Worm (Caenorhabditis elegans) whole organism, late embryonic: ENCODE measurements around the gene jip-1.

Experiments used
- C08G9.2 ChIP-seq: sonication (generic microtip); optimal IDR thresholded peaks from 2 replicates; lab custom pipeline; 2016; ENCODE audit warnings: mild to moderate bottlenecking, missing genetic modification characterization, moderate library complexity, missing compliant biosample characterization
- F13H6.1 ChIP-seq: sonication (generic microtip); optimal IDR thresholded peaks from 2 replicates; lab custom pipeline; 2016; ENCODE audit warnings: missing genetic modification characterization, missing compliant biosample characterization
- K02D7.2 ChIP-seq: sonication (generic microtip); optimal IDR thresholded peaks from 2 replicates; lab custom pipeline; 2017; ENCODE audit warnings: mild to moderate bottlenecking, missing genetic modification characterization, missing compliant biosample characterization
- K09A11.1 ChIP-seq: sonication (generic microtip); optimal IDR thresholded peaks from 2 replicates; lab custom pipeline; 2017; ENCODE audit warnings: antibody characterized with exemption, mild to moderate bottlenecking, missing genetic modification characterization, missing compliant biosample characterization; ENCODE audit not compliant: insufficient read depth
- ama-1 ChIP-seq: fragments of 150-350 bp; optimal IDR thresholded peaks from 2 replicates; lab custom pipeline; 2014
- ceh-14 ChIP-seq: sonication (generic microtip); optimal IDR thresholded peaks from 2 replicates; lab custom pipeline; 2016; ENCODE audit warnings: missing genotype, missing genetic modification characterization, missing compliant biosample characterization
- ceh-18 ChIP-seq: sonication (generic microtip); optimal IDR thresholded peaks from 2 replicates; lab custom pipeline; 2016; ENCODE audit warnings: missing genetic modification characterization, missing compliant biosample characterization
- ceh-2 ChIP-seq: sonication (generic microtip); optimal IDR thresholded peaks from 2 replicates; lab custom pipeline; 2016; ENCODE audit warnings: missing genotype, missing genetic modification characterization, missing compliant biosample characterization
- ceh-22 ChIP-seq: sonication (generic microtip); optimal IDR thresholded peaks from 2 replicates; lab custom pipeline; 2017; ENCODE audit warnings: missing biosample characterization, missing genetic modification characterization
- ceh-30 ChIP-seq: fragments of 150-350 bp; optimal IDR thresholded peaks from 2 replicates; lab custom pipeline; 2014; ENCODE audit warnings: missing biosample characterization, missing genetic modification characterization
- ceh-34 ChIP-seq: sonication (generic microtip); optimal IDR thresholded peaks from 2 replicates; lab custom pipeline; 2016; ENCODE audit warnings: mild to moderate bottlenecking, missing genetic modification characterization, missing compliant biosample characterization
- ceh-45 ChIP-seq: fragments of 200-800 bp; sonication (Bioruptor generic); IDR thresholded peaks from 2 replicates; pipeline ENCODE4 v1.3.6; 2022; ENCODE audit warnings: missing genetic modification reagents, missing genetic modification characterization, missing compliant biosample characterization
- ceh-48 ChIP-seq: sonication (generic microtip); optimal IDR thresholded peaks from 2 replicates; lab custom pipeline; 2016; ENCODE audit warnings: missing genetic modification characterization, inconsistent platforms, missing compliant biosample characterization
- ceh-9 ChIP-seq: sonication (generic microtip); optimal IDR thresholded peaks from 2 replicates; lab custom pipeline; 2016; ENCODE audit warnings: mild to moderate bottlenecking, missing genetic modification characterization, inconsistent platforms, missing compliant biosample characterization
- dmd-4 ChIP-seq: sonication (generic microtip); optimal IDR thresholded peaks from 2 replicates; lab custom pipeline; 2016; ENCODE audit warnings: borderline replicate concordance, missing genetic modification characterization, missing compliant biosample characterization
- dve-1 ChIP-seq: sonication (generic microtip); optimal IDR thresholded peaks from 2 replicates; lab custom pipeline; 2017; ENCODE audit warnings: antibody characterized with exemption, mild to moderate bottlenecking, missing genetic modification characterization, missing compliant biosample characterization
- elt-2 ChIP-seq: sonication (generic microtip); optimal IDR thresholded peaks from 2 replicates; lab custom pipeline; 2016; ENCODE audit warnings: missing genetic modification reagents, missing genetic modification characterization, missing compliant biosample characterization
- elt-4 ChIP-seq: sonication (generic microtip); optimal IDR thresholded peaks from 2 replicates; lab custom pipeline; 2016; ENCODE audit warnings: missing genetic modification characterization, missing compliant biosample characterization
- gmeb-2 ChIP-seq: sonication (generic microtip); optimal IDR thresholded peaks from 2 replicates; lab custom pipeline; 2016; ENCODE audit warnings: missing genetic modification characterization, inconsistent platforms, missing compliant biosample characterization
- hlh-13 ChIP-seq: fragments of 200-800 bp; sonication (Bioruptor generic); optimal IDR thresholded peaks from 2 replicates; lab custom pipeline; 2018; ENCODE audit warnings: mild to moderate bottlenecking, missing genetic modification characterization, missing compliant biosample characterization
- hlh-15 ChIP-seq: sonication (generic microtip); optimal IDR thresholded peaks from 2 replicates; lab custom pipeline; 2016; ENCODE audit warnings: missing genetic modification characterization, missing compliant biosample characterization
- hlh-30 ChIP-seq: sonication (generic microtip); optimal IDR thresholded peaks from 2 replicates; lab custom pipeline; 2017; ENCODE audit warnings: antibody characterized with exemption, missing genetic modification characterization, missing compliant biosample characterization; ENCODE audit not compliant: insufficient read depth
- hlh-8 ChIP-seq: sonication (generic microtip); optimal IDR thresholded peaks from 2 replicates; lab custom pipeline; 2016; ENCODE audit warnings: missing genotype, missing genetic modification characterization, missing compliant biosample characterization
- lim-6 ChIP-seq: sonication (generic microtip); optimal IDR thresholded peaks from 2 replicates; lab custom pipeline; 2016; ENCODE audit warnings: missing genetic modification characterization, missing compliant biosample characterization
- nfya-1 ChIP-seq: sonication (generic microtip); optimal IDR thresholded peaks from 2 replicates; lab custom pipeline; 2017; ENCODE audit warnings: missing genetic modification characterization, mild to moderate bottlenecking, missing compliant biosample characterization, antibody characterized with exemption, moderate library complexity
- nhr-232 ChIP-seq: sonication (generic microtip); optimal IDR thresholded peaks from 2 replicates; lab custom pipeline; 2016; ENCODE audit warnings: missing genetic modification characterization, missing compliant biosample characterization
- odd-2 ChIP-seq: sonication (generic microtip); optimal IDR thresholded peaks from 2 replicates; lab custom pipeline; 2017; ENCODE audit warnings: antibody characterized with exemption, mild to moderate bottlenecking, missing genetic modification characterization, missing compliant biosample characterization
- pag-3 ChIP-seq: sonication (generic microtip); optimal IDR thresholded peaks from 2 replicates; lab custom pipeline; 2016; ENCODE audit warnings: missing compliant biosample characterization, missing genetic modification characterization, borderline replicate concordance
- pat-9 ChIP-seq: fragments of 200-800 bp; sonication (Bioruptor generic); optimal IDR thresholded peaks from 2 replicates; lab custom pipeline; 2018; ENCODE audit warnings: mild to moderate bottlenecking, missing genetic modification characterization, moderate library complexity, missing compliant biosample characterization
- pax-1 ChIP-seq: fragments of 150-350 bp; optimal IDR thresholded peaks from 2 replicates; lab custom pipeline; 2014; ENCODE audit warnings: missing biosample characterization, missing genetic modification characterization
- pqm-1 ChIP-seq: sonication (generic microtip); optimal IDR thresholded peaks from 2 replicates; lab custom pipeline; 2016; ENCODE audit warnings: missing genetic modification characterization, missing compliant biosample characterization
- ref-2 ChIP-seq: sonication (generic microtip); optimal IDR thresholded peaks from 2 replicates; lab custom pipeline; 2016; ENCODE audit warnings: missing genetic modification characterization, missing compliant biosample characterization
- sox-2 ChIP-seq: fragments of 200-800 bp; sonication (Bioruptor generic); IDR thresholded peaks from 2 replicates; pipeline ENCODE4 v1.3.6; 2022; ENCODE audit warnings: missing genetic modification reagents, missing genetic modification characterization, missing compliant biosample characterization
- sox-4 ChIP-seq: sonication (generic microtip); optimal IDR thresholded peaks from 2 replicates; lab custom pipeline; 2017; ENCODE audit warnings: mild to moderate bottlenecking, missing genetic modification characterization, inconsistent platforms, missing compliant biosample characterization
- syd-9 ChIP-seq: sonication (generic microtip); optimal IDR thresholded peaks from 2 replicates; lab custom pipeline; 2016; ENCODE audit warnings: mild to moderate bottlenecking, missing genetic modification characterization, moderate library complexity, missing compliant biosample characterization
- tbx-2 ChIP-seq: sonication (generic microtip); optimal IDR thresholded peaks from 2 replicates; lab custom pipeline; 2016; ENCODE audit warnings: missing genetic modification characterization, missing compliant biosample characterization
- unc-86 ChIP-seq: sonication (generic microtip); optimal IDR thresholded peaks from 2 replicates; lab custom pipeline; 2016; ENCODE audit warnings: missing genetic modification characterization, missing compliant biosample characterization

Gene jip-1

ce11 chrII:1301554-1301953, 25.2 kb upstream of the jip-1 start, which contains the start of gene glb-31:
Gene glb-31 (minus strand): TSS chrII:1301654.
- no peak for TF ChIP-seq ama-1
- TF ChIP-seq unc-86 (tag; lab: Kevin White, UChicago), result no peak
- TF ChIP-seq F13H6.1 (tag; lab: Kevin White, UChicago), result no peak
- no peak for TF ChIP-seq ceh-22
- TF ChIP-seq K09A11.1 (tag; lab: Kevin White, UChicago), result no peak
- TF ChIP-seq nfya-1 (tag; lab: Kevin White, UChicago), result no peak
- TF ChIP-seq elt-2 (tag; lab: Kevin White, UChicago), result no peak
- TF ChIP-seq sox-2 (GFP tag; lab: Robert Waterston, UW), result no peak

ce11 chrII:1306036-1306435, 20.8 kb upstream of the jip-1 start, which contains the start of gene emc-2:
Gene emc-2 (minus strand): TSS chrII:1306136.
- no peak for TF ChIP-seq dmd-4 (tag; lab: Kevin White, UChicago)
- no peak for TF ChIP-seq pqm-1 (tag; lab: Kevin White, UChicago)
- no peak for TF ChIP-seq pax-1
- TF ChIP-seq syd-9 (tag; lab: Kevin White, UChicago), result no peak
- no peak for TF ChIP-seq ceh-14
- no peak for TF ChIP-seq ceh-30 (tag; lab: Kevin White, UChicago)
- no peak for TF ChIP-seq pat-9
- no peak for TF ChIP-seq dve-1
- TF ChIP-seq ceh-45 (GFP tag; lab: Robert Waterston, UW), result no peak
- no peak for TF ChIP-seq C08G9.2 (tag; lab: Kevin White, UChicago)
- TF ChIP-seq, all 69 proteins: peak for 0

ce11 chrII:1306550-1306949, 20.2 kb upstream of the jip-1 start:
- TF ChIP-seq odd-2 (tag; lab: Kevin White, UChicago) (no peak), elt-4 (tag; lab: Kevin White, UChicago) (no peak), hlh-8 (tag; lab: Kevin White, UChicago) (no peak), ceh-48 (tag; lab: Kevin White, UChicago) (no peak), ceh-2 (no peak), ref-2 (no peak), pqm-1 (tag; lab: Kevin White, UChicago) (no peak)
- TF ChIP-seq, all 69 proteins: peak for 0

ce11 chrII:1309892-1310516, 16.8 kb upstream of the jip-1 start, which contains the start of the genes alh-6 and fcho-1:
Gene alh-6 (minus strand): TSS chrII:1310133.
Gene fcho-1 (plus strand): TSS chrII:1310515.
- TF ChIP-seq hlh-30 (tag; lab: Kevin White, UChicago), result peak; percentile 29
- no peak for TF ChIP-seq pax-1
- no peak for TF ChIP-seq ceh-9
- peak; percentile 10 for TF ChIP-seq ceh-48 (tag; lab: Kevin White, UChicago)

- TF ChIP-seq nhr-232 (tag; lab: Kevin White, UChicago) (no peak), pag-3 (tag; lab: Kevin White, UChicago) (no peak), syd-9 (tag; lab: Kevin White, UChicago) (no peak), hlh-15 (tag; lab: Kevin White, UChicago) (no peak), tbx-2 (no peak), ref-2 (no peak), K02D7.2 (no peak), ceh-34 (tag; lab: Kevin White, UChicago) (no peak), gmeb-2 (tag; lab: Kevin White, UChicago) (no peak), hlh-13 (no peak), sox-4 (tag; lab: Kevin White, UChicago) (no peak), lim-6 (tag; lab: Kevin White, UChicago) (no peak), ceh-18 (no peak)
Observed at ce11 chrII:1315245-1315644, 11.5 kb upstream of the jip-1 start.
